Worm (Caenorhabditis elegans) whole organism, early embryonic: Measurements from ENCODE around the gene K08B5.1.

Experiments
- B0310.2 ChIP-seq: sonication (generic microtip); optimal IDR thresholded peaks from 2 replicates; lab custom pipeline; 2016; ENCODE audit warnings: mild to moderate bottlenecking, missing genetic modification characterization, missing compliant biosample characterization
- F13C5.2 ChIP-seq: sonication (generic microtip); optimal IDR thresholded peaks from 2 replicates; lab custom pipeline; 2017; ENCODE audit warnings: mild to moderate bottlenecking, missing genetic modification characterization, inconsistent platforms, missing compliant biosample characterization
- aly-1 ChIP-seq: sonication (generic microtip); optimal IDR thresholded peaks from 2 replicates; lab custom pipeline; 2016; ENCODE audit warnings: missing genetic modification characterization, missing compliant biosample characterization
- ama-1 ChIP-seq: fragments of 150-350 bp; optimal IDR thresholded peaks from 2 replicates; lab custom pipeline; 2014
- ceh-13 ChIP-seq: fragments of 200-800 bp; sonication (Bioruptor generic); optimal IDR thresholded peaks from 2 replicates; lab custom pipeline; 2018; ENCODE audit warnings: mild to moderate bottlenecking, missing genetic modification characterization, missing compliant biosample characterization
- ceh-36 ChIP-seq: sonication (generic microtip); optimal IDR thresholded peaks from 2 replicates; lab custom pipeline; 2016; ENCODE audit warnings: missing genetic modification characterization, inconsistent platforms, missing compliant biosample characterization
- ets-7 ChIP-seq: sonication (generic microtip); optimal IDR thresholded peaks from 2 replicates; lab custom pipeline; 2016; ENCODE audit warnings: missing genotype, missing genetic modification characterization, missing compliant biosample characterization
- flt-1 ChIP-seq: fragments of 200-800 bp; sonication (Bioruptor generic); IDR thresholded peaks from 2 replicates; pipeline ENCODE4 v1.3.6; 2022; ENCODE audit warnings: missing genetic modification characterization, missing compliant biosample characterization
- hmbx-1 ChIP-seq: sonication (generic microtip); optimal IDR thresholded peaks from 2 replicates; lab custom pipeline; 2016; ENCODE audit warnings: mild to moderate bottlenecking, missing genetic modification characterization, missing compliant biosample characterization
- hmg-4 ChIP-seq: fragments of 200-800 bp; sonication (Bioruptor generic); optimal IDR thresholded peaks from 2 replicates; lab custom pipeline; 2018; ENCODE audit warnings: mild to moderate bottlenecking, missing genetic modification characterization, missing compliant biosample characterization
- hnd-1 ChIP-seq: sonication (generic microtip); optimal IDR thresholded peaks from 2 replicates; lab custom pipeline; 2016; ENCODE audit warnings: missing genetic modification characterization, missing compliant biosample characterization
- pes-1 ChIP-seq: fragments of 200-800 bp; sonication (Bioruptor generic); IDR thresholded peaks from 2 replicates; pipeline ENCODE4 v1.3.6; 2022; ENCODE audit warnings: missing genetic modification reagents, missing genetic modification characterization, missing compliant biosample characterization
- scrt-1 ChIP-seq: fragments of 200-800 bp; sonication (Bioruptor generic); IDR thresholded peaks from 2 replicates; pipeline ENCODE4 v1.3.6; 2022; ENCODE audit warnings: missing genetic modification characterization, missing compliant biosample characterization
- sea-1 ChIP-seq: fragments of 200-800 bp; sonication (Bioruptor generic); conservative IDR thresholded peaks from 2 replicates; pipeline ENCODE4 v1.3.6; 2022; ENCODE audit warnings: missing genetic modification characterization, missing compliant biosample characterization
- tbx-11 ChIP-seq: fragments of 200-800 bp; sonication (Bioruptor generic); IDR thresholded peaks from 2 replicates; pipeline ENCODE4 v1.3.6; 2022; ENCODE audit warnings: missing genetic modification characterization, missing compliant biosample characterization
- tbx-37 ChIP-seq: fragments of 200-800 bp; sonication (Bioruptor generic); conservative IDR thresholded peaks from 2 replicates; pipeline ENCODE4 v1.3.6; 2022; ENCODE audit warnings: missing genetic modification reagents, missing genetic modification characterization, missing compliant biosample characterization
- tra-4 ChIP-seq: sonication (generic microtip); optimal IDR thresholded peaks from 2 replicates; lab custom pipeline; 2017; ENCODE audit warnings: missing genetic modification characterization, missing compliant biosample characterization

K08B5.1 gene

ce11 chrX:16530455-16530854 lies 27.8 kb upstream of the K08B5.1 start:
- TF ChIP-seq ceh-13 (GFP tag; lab: Kevin White, UChicago) = no peak
- TF ChIP-seq ama-1 (lab: Kevin White, UChicago) = no peak
- no peak for TF ChIP-seq flt-1
- no peak for TF ChIP-seq sea-1

- TF ChIP-seq sea-1 (no peak), ceh-36 (tag; lab: Kevin White, UChicago) (no peak), tbx-11 (no peak), tbx-37 (GFP tag; lab: Robert Waterston, UW) (no peak)
These were observed 25.7 kb upstream of the K08B5.1 start for ce11 chrX:16532513-16532912.

- TF ChIP-seq hmg-4 (GFP tag; lab: Kevin White, UChicago) = no peak
- no peak for TF ChIP-seq flt-1
- TF ChIP-seq pes-1 (GFP tag; lab: Robert Waterston, UW) = no peak
- no peak for TF ChIP-seq ceh-13 (GFP tag; lab: Kevin White, UChicago)
- no peak for TF ChIP-seq B0310.2 (tag; lab: Kevin White, UChicago)
- no peak for TF ChIP-seq hmbx-1 (tag; lab: Kevin White, UChicago)
- TF ChIP-seq hnd-1 (tag; lab: Kevin White, UChicago) = no peak
- no peak for TF ChIP-seq ets-7 (tag; lab: Kevin White, UChicago)
- no peak for TF ChIP-seq ama-1 (lab: Kevin White, UChicago)
These were observed 24.4 kb upstream of the K08B5.1 start for ce11 chrX:16533860-16534259.

ce11 chrX:16534564-16534963 lies 23.7 kb upstream of the K08B5.1 start:
- TF ChIP-seq scrt-1 (GFP tag; lab: Robert Waterston, UW) (no peak), B0310.2 (tag; lab: Kevin White, UChicago) (no peak), flt-1 (no peak), ets-7 (tag; lab: Kevin White, UChicago) (no peak), sea-1 (no peak), hnd-1 (tag; lab: Kevin White, UChicago) (no peak), tbx-37 (GFP tag; lab: Robert Waterston, UW) (no peak)

ce11 chrX:16535192-16535591 lies 23.0 kb upstream of the K08B5.1 start:
- TF ChIP-seq pes-1 (GFP tag; lab: Robert Waterston, UW) = no peak
- no peak for TF ChIP-seq sea-1
- TF ChIP-seq scrt-1 (GFP tag; lab: Robert Waterston, UW) = no peak
- TF ChIP-seq aly-1 (tag; lab: Kevin White, UChicago) = no peak
- no peak for TF ChIP-seq hmg-4 (GFP tag; lab: Kevin White, UChicago)
- no peak for TF ChIP-seq hnd-1 (tag; lab: Kevin White, UChicago)
- TF ChIP-seq hmbx-1 (tag; lab: Kevin White, UChicago) = no peak
- TF ChIP-seq ceh-13 (GFP tag; lab: Kevin White, UChicago) = no peak
- no peak for TF ChIP-seq F13C5.2 (tag; lab: Kevin White, UChicago)
- no peak for TF ChIP-seq flt-1
- TF ChIP-seq tbx-11 = no peak
- no peak for TF ChIP-seq ama-1 (lab: Kevin White, UChicago)
- no peak for TF ChIP-seq ets-7 (tag; lab: Kevin White, UChicago)
- no peak for TF ChIP-seq tra-4 (tag; lab: Kevin White, UChicago)
- TF ChIP-seq ceh-36 (tag; lab: Kevin White, UChicago) = no peak
- no peak for TF ChIP-seq B0310.2 (tag; lab: Kevin White, UChicago)
- no peak for TF ChIP-seq tbx-37 (GFP tag; lab: Robert Waterston, UW)

ce11 chrX:16536230-16536940 lies 21.8 kb upstream of the K08B5.1 start, which contains the start of gene pat-9:
pat-9 (plus strand) TSS chrX:16536890.
- no peak for TF ChIP-seq hmg-4 (GFP tag; lab: Kevin White, UChicago)
- no peak for TF ChIP-seq tbx-37 (GFP tag; lab: Robert Waterston, UW)
- no peak for TF ChIP-seq B0310.2 (tag; lab: Kevin White, UChicago)
- TF ChIP-seq hnd-1 (tag; lab: Kevin White, UChicago) = no peak

- TF ChIP-seq tra-4 (tag; lab: Kevin White, UChicago) (no peak), B0310.2 (tag; lab: Kevin White, UChicago) (no peak), ets-7 (tag; lab: Kevin White, UChicago) (no peak), F13C5.2 (tag; lab: Kevin White, UChicago) (no peak), aly-1 (tag; lab: Kevin White, UChicago) (no peak), tbx-37 (GFP tag; lab: Robert Waterston, UW) (no peak), ceh-36 (tag; lab: Kevin White, UChicago) (no peak), sea-1 (no peak), hnd-1 (tag; lab: Kevin White, UChicago) (no peak), flt-1 (no peak), pes-1 (GFP tag; lab: Robert Waterston, UW) (no peak), hmg-4 (GFP tag; lab: Kevin White, UChicago) (no peak), ceh-13 (GFP tag; lab: Kevin White, UChicago) (no peak), hmbx-1 (tag; lab: Kevin White, UChicago) (no peak), tbx-11 (no peak), scrt-1 (GFP tag; lab: Robert Waterston, UW) (no peak)
These were observed 17.9 kb upstream of the K08B5.1 start, which contains the start of gene osm-1 for ce11 chrX:16540374-16540773. osm-1 (plus strand) TSS chrX:16540674.

ce11 chrX:16543887-16544286 lies 14.3 kb upstream of the K08B5.1 start:
- TF ChIP-seq sea-1 (no peak), B0310.2 (tag; lab: Kevin White, UChicago) (no peak), tbx-11 (no peak), ceh-36 (tag; lab: Kevin White, UChicago) (no peak), ceh-13 (GFP tag; lab: Kevin White, UChicago) (no peak), tra-4 (tag; lab: Kevin White, UChicago) (no peak), aly-1 (tag; lab: Kevin White, UChicago) (no peak), tbx-37 (GFP tag; lab: Robert Waterston, UW) (no peak), ets-7 (tag; lab: Kevin White, UChicago) (no peak), hmbx-1 (tag; lab: Kevin White, UChicago) (no peak), hmg-4 (GFP tag; lab: Kevin White, UChicago) (no peak), scrt-1 (GFP tag; lab: Robert Waterston, UW) (no peak), ama-1 (lab: Kevin White, UChicago) (no peak)
